Worm (Caenorhabditis elegans): ENCODE results near the gene col-147.

Gene col-147

DNA sequence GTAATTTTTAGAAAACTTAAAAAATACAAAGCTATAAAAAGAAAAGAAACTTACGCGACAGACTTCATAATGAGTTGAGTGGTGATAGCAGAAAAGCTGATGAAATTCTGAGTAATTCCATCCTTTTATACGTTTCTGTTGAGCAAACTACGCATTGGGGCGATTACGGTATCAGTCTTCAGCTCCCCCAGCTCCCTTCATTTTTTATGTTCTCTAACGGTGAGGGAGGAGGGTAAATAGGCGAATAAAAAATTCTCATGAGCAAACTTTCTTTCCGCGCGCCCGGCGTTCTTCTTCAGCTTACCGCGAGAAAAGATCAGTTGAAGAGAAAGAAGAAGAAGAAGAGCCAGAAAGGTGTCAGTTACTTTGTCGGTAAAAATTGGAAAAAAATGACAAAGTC lies 14.2 kb downstream of the col-147 start, which contains the start of gene idpc-7:
Gene idpc-7 (minus strand): TSS at position 101 of the 400 bp plus-strand sequence.
- TF ChIP-seq sox-4 (tag; optimal IDR thresholded peaks at IDR 0.05) (no peak), fkh-6 (tag; optimal IDR thresholded peaks at IDR 0.05) (no peak), ceh-18 (tag; optimal IDR thresholded peaks at IDR 0.05) (no peak), F13H6.1 (tag; optimal IDR thresholded peaks at IDR 0.05) (no peak), gmeb-2 (tag; optimal IDR thresholded peaks at IDR 0.05) (no peak), dmd-4 (tag; optimal IDR thresholded peaks at IDR 0.05; ENCODE audit: borderline replicate concordance) (no peak), dve-1 (tag; optimal IDR thresholded peaks at IDR 0.05) (no peak), elt-4 (tag; optimal IDR thresholded peaks at IDR 0.05) (no peak), ceh-9 (tag; optimal IDR thresholded peaks at IDR 0.05) (no peak), unc-86 (tag; optimal IDR thresholded peaks at IDR 0.05) (no peak), tbx-2 (tag; optimal IDR thresholded peaks at IDR 0.05) (no peak), ahr-1 (tag; optimal IDR thresholded peaks at IDR 0.05) (no peak), pat-9 (tag; optimal IDR thresholded peaks at IDR 0.05) (no peak), pqm-1 (tag; optimal IDR thresholded peaks at IDR 0.05) (no peak)

DNA sequence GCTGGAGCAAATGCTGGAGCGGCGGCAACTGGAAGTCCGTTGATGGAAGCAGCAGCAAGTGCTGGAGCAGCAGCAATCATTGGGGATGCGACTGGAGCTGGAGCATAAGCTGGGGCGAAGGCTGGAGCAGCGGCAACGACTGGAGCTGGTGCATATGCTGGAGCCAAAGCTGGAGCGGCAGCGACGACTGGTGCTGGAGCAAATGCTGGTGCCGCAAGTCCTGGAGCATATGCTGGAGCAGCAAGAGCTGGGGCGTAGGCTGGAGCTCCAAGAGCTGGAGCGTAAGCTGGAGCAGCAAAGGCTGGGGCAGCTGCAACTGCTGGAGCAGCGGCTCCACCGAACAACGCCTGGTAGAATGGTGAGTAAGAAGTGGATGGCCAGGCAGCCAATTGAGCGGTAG lies 14.7 kb downstream of the col-147 start:
- TF ChIP-seq fkh-6 (tag; optimal IDR thresholded peaks at IDR 0.05): no peak
- TF ChIP-seq mec-3 (tag; optimal IDR thresholded peaks at IDR 0.05; ENCODE audit: borderline replicate concordance): peak; percentile 31

DNA sequence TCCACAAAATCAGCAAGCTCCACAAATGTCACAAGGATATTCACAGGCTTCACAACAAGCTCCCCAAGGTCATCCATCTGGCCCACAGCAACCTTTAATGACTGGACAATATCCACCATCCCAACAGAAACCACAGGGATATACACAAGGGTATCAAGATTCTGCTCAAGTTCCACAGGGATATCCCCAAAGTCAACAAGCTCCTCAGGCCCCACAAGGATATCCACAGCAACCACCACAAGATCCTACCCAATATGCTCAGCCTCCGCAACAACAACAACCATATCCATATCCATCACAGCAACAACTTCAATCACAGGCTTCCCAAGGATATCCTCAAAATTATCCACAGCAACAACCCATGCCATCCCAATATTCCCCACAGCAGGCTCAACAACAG lies 16.5 kb downstream of the col-147 start:
- TF ChIP-seq T23F11.4 (GFP tag; optimal IDR thresholded peaks at IDR 0.05): no peak
- peak; percentile 93 for TF ChIP-seq dve-1 (tag; optimal IDR thresholded peaks at IDR 0.05)

DNA sequence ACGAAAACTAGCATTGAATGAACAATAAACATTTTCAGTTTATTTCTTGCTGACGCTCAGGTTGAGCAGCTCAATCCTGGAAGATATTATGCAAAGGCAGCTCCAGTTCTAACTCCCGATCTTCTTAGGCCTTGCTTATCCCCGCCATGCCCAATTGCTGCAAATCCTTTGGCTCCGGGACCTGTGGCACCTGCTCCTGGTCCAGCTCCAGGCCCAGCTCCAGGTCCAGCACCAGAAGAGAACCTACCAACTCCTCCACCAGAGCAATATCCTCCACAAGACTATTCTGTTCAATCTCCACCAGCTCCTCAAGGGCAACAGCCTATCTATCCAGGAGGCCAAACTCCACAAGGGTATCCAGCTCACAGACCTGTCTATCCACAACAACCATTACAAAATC lies 17.0 kb downstream of the col-147 start:
- TF ChIP-seq fkh-10 (GFP tag; optimal IDR thresholded peaks at IDR 0.05) (no peak), C38D4.7 (GFP tag; optimal IDR thresholded peaks at IDR 0.05) (no peak)

DNA sequence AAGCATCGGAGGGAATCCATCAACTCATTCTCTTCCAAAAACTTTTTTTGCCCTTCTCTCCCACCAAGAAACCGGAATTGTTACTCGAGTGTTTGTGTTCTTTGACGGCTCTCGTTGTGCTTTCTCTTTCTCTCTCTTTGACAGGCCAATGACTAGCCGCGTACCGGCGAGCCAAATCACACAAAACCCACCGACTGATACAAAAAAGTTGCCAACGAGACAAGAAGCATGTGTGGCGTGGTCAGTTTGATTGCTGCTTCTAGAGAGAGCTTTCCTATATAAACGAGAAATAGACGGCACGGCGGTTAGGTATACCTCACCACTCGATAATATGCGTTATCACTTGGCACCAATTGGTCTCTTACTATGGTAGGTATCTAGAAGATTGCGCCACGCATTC lies 17.4 kb downstream of the col-147 start, which contains the start of gene pqn-63:
Gene pqn-63 (plus strand): TSS at position 307 of the 400 bp plus-strand sequence.
- TF ChIP-seq ets-4 (tag; optimal IDR thresholded peaks at IDR 0.05) (peak; percentile 8), elt-2 (tag; optimal IDR thresholded peaks at IDR 0.05) (no peak), ref-2 (tag; optimal IDR thresholded peaks at IDR 0.05) (no peak)

DNA sequence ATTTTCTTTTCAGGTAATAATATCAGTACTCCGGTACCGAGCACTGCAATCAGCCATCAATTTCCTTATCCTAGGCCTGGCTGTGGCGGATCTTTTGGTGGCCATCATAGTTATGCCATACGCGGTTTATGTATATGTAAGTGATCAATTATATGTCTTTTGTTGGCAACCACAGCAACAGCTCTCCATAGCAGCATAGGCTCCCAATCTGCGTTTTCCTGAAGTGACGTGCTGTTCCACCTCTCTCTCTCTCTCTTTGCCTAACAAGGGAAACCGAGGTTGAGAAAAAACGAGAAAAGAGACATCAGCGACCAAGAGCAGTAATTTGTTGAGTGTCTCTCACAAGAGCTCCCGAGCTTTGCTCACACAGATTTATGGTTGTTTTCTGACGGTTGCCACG lies 23.9 kb downstream of the col-147 start:
- TF ChIP-seq ceh-22 (tag; optimal IDR thresholded peaks at IDR 0.05) (no peak), pat-9 (tag; optimal IDR thresholded peaks at IDR 0.05) (no peak), elt-2 (tag; optimal IDR thresholded peaks at IDR 0.05) (no peak), ceh-19 (GFP tag; optimal IDR thresholded peaks at IDR 0.05) (no peak), syd-9 (tag; optimal IDR thresholded peaks at IDR 0.05) (no peak), hlh-15 (tag; optimal IDR thresholded peaks at IDR 0.05) (no peak), che-1 (tag; optimal IDR thresholded peaks at IDR 0.05) (no peak), eyg-1 (tag; optimal IDR thresholded peaks at IDR 0.05) (no peak), ceh-18 (tag; optimal IDR thresholded peaks at IDR 0.05) (no peak), nhr-232 (tag; optimal IDR thresholded peaks at IDR 0.05) (no peak), ceh-34 (tag; optimal IDR thresholded peaks at IDR 0.05) (no peak), unc-42 (tag; optimal IDR thresholded peaks at IDR 0.05) (no peak), rnt-1 (tag; optimal IDR thresholded peaks at IDR 0.05) (no peak), ceh-48 (tag; optimal IDR thresholded peaks at IDR 0.05) (no peak), C08G9.2 (tag; optimal IDR thresholded peaks at IDR 0.05) (no peak), hlh-13 (GFP tag; optimal IDR thresholded peaks at IDR 0.05) (no peak), ceh-9 (tag; optimal IDR thresholded peaks at IDR 0.05) (no peak)

Data from whole organism, late embryonic.